Worm (Caenorhabditis elegans): ENCODE results near the gene dmd-8.

DNA sequence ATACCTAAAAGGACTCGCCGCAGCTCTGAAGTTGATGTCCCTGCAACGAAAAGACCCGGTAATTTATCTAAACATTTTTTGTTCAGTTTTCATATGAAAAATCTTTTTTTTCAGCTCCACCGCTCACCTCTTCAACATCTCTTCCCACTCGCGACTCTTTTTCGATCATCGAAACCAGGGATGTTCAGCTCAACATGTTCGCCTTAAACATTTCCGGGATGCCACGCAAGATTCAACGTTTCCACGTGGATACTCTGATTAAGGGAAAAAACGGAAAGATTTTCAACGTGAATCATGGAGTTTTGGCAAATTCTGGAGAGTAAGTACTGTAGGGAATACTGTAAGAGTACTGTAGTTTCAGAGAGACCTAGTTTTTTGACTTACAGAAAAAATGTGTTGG is 7.3 kb upstream of the dmd-8 start:
- TF ChIP-seq hmbx-1 (tag; optimal IDR thresholded peaks at IDR 0.05) (no peak), tbx-11 (GFP tag; IDR thresholded peaks at IDR 0.05) (no peak), F13C5.2 (tag; optimal IDR thresholded peaks at IDR 0.05) (no peak), ceh-13 (GFP tag; optimal IDR thresholded peaks at IDR 0.05) (no peak), ama-1 (optimal IDR thresholded peaks at IDR 0.05) (no peak)
